Fruit fly (Drosophila melanogaster): ENCODE data around the gene Ncoa6.

Ncoa6 gene

DNA sequence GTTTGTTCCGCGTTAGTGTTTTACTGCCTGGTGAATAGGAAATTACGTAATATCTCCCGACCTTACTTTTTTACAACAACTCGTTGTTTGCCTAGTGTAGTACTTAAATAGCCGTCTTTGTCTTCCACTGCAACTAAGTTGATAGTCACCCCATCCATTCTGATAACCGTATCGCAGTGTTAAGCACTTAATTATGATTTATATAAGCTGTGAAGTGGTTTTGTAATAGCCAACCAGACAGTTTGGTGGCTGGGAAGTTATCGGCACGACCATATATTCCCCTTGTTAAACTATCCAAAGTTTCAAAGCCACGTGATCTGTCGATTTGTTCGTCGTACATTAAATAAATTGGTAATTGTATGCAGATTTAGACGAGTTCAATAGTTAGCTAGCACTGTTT, 22.1 kb downstream of the Ncoa6 start:
- TF ChIP-seq sug (tag; optimal IDR thresholded peaks at IDR 0.05) (peak; percentile 29), exex (tag; optimal IDR thresholded peaks at IDR 0.05) (peak; percentile 81), Hr51 (GFP tag; optimal IDR thresholded peaks at IDR 0.05) (no peak), CG8290 (GFP tag; optimal IDR thresholded peaks at IDR 0.05) (no peak), CG8290 (tag; optimal IDR thresholded peaks at IDR 0.05) (peak in 1 of 2 experiments; percentile 10), lab (GFP tag; optimal IDR thresholded peaks at IDR 0.05) (peak; percentile 24), CG1602 (GFP tag; optimal IDR thresholded peaks at IDR 0.05) (no peak), HLHmδ (GFP tag; optimal IDR thresholded peaks at IDR 0.05) (no peak), Hey (tag; optimal IDR thresholded peaks at IDR 0.05) (peak; percentile 2), CG8388 (GFP tag; optimal IDR thresholded peaks at IDR 0.05) (no peak), vnd (GFP tag; IDR thresholded peaks at IDR 0.05; ENCODE audit: partially characterized antibody) (0 out of 3 replicates have a peak, but pooled peaks have one; percentile 29), mirr (GFP tag; optimal IDR thresholded peaks at IDR 0.05) (peak; percentile 46), Pdp1 (GFP tag; optimal IDR thresholded peaks at IDR 0.05) (peak in 1 of 2 experiments; percentile 88), Kr (GFP tag; optimal IDR thresholded peaks at IDR 0.05) (no peak), CG43689 (GFP tag; IDR thresholded peaks at IDR 0.05) (no peak), chinmo (GFP tag; IDR thresholded peaks at IDR 0.05; ENCODE audit: partially characterized antibody) (0 out of 4 replicates have a peak, but pooled peaks have one; percentile 12)

DNA sequence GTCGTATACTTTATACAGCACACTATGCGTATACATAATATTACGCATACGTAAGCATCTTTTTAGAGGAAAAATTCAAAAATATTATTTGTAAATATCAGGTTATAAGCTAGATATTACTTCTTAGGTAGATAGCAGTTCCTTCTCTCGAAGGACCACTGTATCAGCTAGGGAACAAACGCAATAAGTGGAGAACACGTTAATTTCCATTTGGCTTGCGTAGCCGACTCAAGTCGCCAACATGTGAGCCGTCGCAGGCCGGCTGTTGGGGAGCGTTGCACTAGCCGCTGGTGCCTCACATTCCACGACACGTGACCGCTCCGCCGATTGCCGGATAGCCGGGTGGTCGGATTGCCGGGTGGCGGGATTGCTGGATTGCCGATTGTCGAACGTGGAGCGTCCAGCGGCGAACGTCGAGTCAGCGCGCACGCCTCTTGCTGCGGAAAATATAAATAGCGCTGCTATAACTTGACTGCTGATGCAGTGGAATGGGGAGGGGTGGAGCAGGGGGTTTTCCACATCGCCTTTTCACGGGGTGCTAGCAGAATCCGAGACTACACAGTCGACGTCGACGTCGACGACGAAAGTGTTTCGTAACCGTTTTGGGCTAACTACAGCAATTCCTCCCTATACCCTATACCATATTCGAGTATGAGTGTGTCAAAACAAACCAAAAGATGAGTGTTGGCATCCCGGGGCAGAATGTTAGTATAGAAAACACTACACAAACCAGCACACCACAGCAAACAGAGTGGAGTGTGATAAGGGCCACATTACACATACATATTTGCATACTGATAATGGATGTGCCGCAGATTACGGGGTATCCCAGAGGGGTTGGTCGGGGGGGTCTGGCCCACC, 23.2 kb downstream of the Ncoa6 start:
- TF ChIP-seq CG4360 (GFP tag; IDR thresholded peaks at IDR 0.05) (0 out of 2 replicates have a peak, but pooled peaks have one; percentile 20), bcd (GFP tag; optimal IDR thresholded peaks at IDR 0.05) (peak; percentile 42), zfh1 (GFP tag; IDR thresholded peaks at IDR 0.05) (peak; percentile 17; the same call in 1 of the 3 replicates), Drgx (GFP tag; IDR thresholded peaks at IDR 0.05) (peak; percentile 34; the same call in 1 of the 2 replicates), CG5245 (GFP tag; optimal IDR thresholded peaks at IDR 0.05) (no peak), CG18476 (GFP tag; optimal IDR thresholded peaks at IDR 0.05) (no peak), CG15011 (GFP tag; optimal IDR thresholded peaks at IDR 0.05) (peak; percentile 0), Xbp1 (GFP tag; optimal IDR thresholded peaks at IDR 0.05) (no peak), D (optimal IDR thresholded peaks at IDR 0.05) (no peak), D (GFP tag; optimal IDR thresholded peaks at IDR 0.05) (peak; percentile 9), CG6654 (GFP tag; optimal IDR thresholded peaks at IDR 0.05) (peak; percentile 0), fd64A (GFP tag; optimal IDR thresholded peaks at IDR 0.05) (peak; percentile 59), CG2889 (GFP tag; IDR thresholded peaks at IDR 0.05) (no peak), CG17802 (tag; optimal IDR thresholded peaks at IDR 0.05) (peak; percentile 26), pfk (GFP tag; optimal IDR thresholded peaks at IDR 0.05) (no peak), CG2202 (tag; optimal IDR thresholded peaks at IDR 0.05) (peak; percentile 2), lab (GFP tag; optimal IDR thresholded peaks at IDR 0.05) (peak; percentile 69), CG3407 (GFP tag; optimal IDR thresholded peaks at IDR 0.05) (peak; percentile 36), unpg (GFP tag; optimal IDR thresholded peaks at IDR 0.05) (peak; percentile 10), lov (optimal IDR thresholded peaks at IDR 0.05) (no peak), lov (GFP tag; IDR thresholded peaks at IDR 0.05) (no peak), grau (tag; optimal IDR thresholded peaks at IDR 0.05) (peak; percentile 28), HHEX (GFP tag; optimal IDR thresholded peaks at IDR 0.05) (peak; percentile 35), Opbp (GFP tag; IDR thresholded peaks at IDR 0.05; ENCODE audit: partially characterized antibody) (peak; percentile 52; the same call in 1 of the 3 replicates), CG14710 (tag; optimal IDR thresholded peaks at IDR 0.05) (peak; percentile 10), CG6175 (GFP tag; IDR thresholded peaks at IDR 0.05) (0 out of 3 replicates have a peak, but pooled peaks have one; percentile 7), slbo (GFP tag; IDR thresholded peaks at IDR 0.05) (peak; percentile 37; the same call in 1 of the 2 replicates), CG4820 (GFP tag; optimal IDR thresholded peaks at IDR 0.05) (peak; percentile 33), Camta (GFP tag; optimal IDR thresholded peaks at IDR 0.05) (peak; percentile 10), CG1603 (tag; optimal IDR thresholded peaks at IDR 0.05) (peak; percentile 37), CG34376 (GFP tag; optimal IDR thresholded peaks at IDR 0.05) (peak; percentile 1), chinmo (GFP tag; IDR thresholded peaks at IDR 0.05; ENCODE audit: partially characterized antibody) (0 out of 4 replicates have a peak, but pooled peaks have one; percentile 53), CG9437 (GFP tag; optimal IDR thresholded peaks at IDR 0.05) (peak; percentile 50)

All from whole organism, embryonic.